Worm (Caenorhabditis elegans): ENCODE data around the gene F54B11.8.

DNA sequence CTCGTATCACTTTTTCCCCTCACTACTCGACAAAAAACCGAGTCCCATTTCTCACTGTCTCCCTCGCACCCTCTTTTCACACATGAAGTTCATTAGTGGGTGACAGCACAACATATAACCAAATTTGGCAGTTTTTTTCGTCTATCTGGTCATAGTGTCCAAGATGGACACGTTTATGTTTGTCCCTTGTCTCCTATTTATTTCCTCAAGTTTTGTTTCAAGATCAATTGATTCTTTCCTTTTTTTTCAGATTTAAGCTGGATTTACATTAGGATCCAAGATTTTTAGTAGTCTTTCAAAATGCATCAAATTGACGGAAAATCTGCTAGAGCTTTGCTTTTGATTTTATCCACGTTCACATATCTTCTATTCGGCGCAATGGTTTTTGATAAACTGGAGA is 35.9 kb upstream of the F54B11.8 start, which contains the start of gene twk-20:
- no peak for TF ChIP-seq elt-1 (tag; optimal IDR thresholded peaks at IDR 0.05; ENCODE audit: borderline replicate concordance, insufficient read depth)
- no peak for TF ChIP-seq blmp-1 (tag; optimal IDR thresholded peaks at IDR 0.05)
